Worm (Caenorhabditis elegans): ENCODE measurements around the gene F57B9.8.
A peak's percentile ranks its signal among the peaks of the same experiment; 100 is the strongest.

F57B9.8 gene

ce11 chrIII:6891560-6891959 lies 43.6 kb downstream of the F57B9.8 start, which contains the start of gene K04C2.5:
TSS of gene K04C2.5 (minus strand) at chrIII:6891660.
- TF ChIP-seq scrt-1 (GFP tag; IDR thresholded peaks at IDR 0.05) (no peak), ceh-13 (GFP tag; optimal IDR thresholded peaks at IDR 0.05) (no peak), flt-1 (GFP tag; IDR thresholded peaks at IDR 0.05) (no peak), ama-1 (optimal IDR thresholded peaks at IDR 0.05) (no peak), tbx-11 (GFP tag; IDR thresholded peaks at IDR 0.05) (no peak), B0310.2 (tag; optimal IDR thresholded peaks at IDR 0.05) (no peak), hnd-1 (tag; optimal IDR thresholded peaks at IDR 0.05) (no peak), pes-1 (GFP tag; IDR thresholded peaks at IDR 0.05) (no peak), ets-7 (tag; optimal IDR thresholded peaks at IDR 0.05) (no peak), sea-1 (GFP tag; conservative IDR thresholded peaks at IDR 0.05) (no peak), tbx-37 (GFP tag; conservative IDR thresholded peaks at IDR 0.05) (no peak)

ce11 chrIII:6888999-6889824 lies 45.9 kb downstream of the F57B9.8 start, which contains the start of the genes brd-1 and K04C2.2:
TSS of gene brd-1 (minus strand) at chrIII:6889504.
TSS of gene K04C2.2 (plus strand) at chrIII:6889774.
- TF ChIP-seq aly-1 (tag; optimal IDR thresholded peaks at IDR 0.05) (no peak), ceh-36 (tag; optimal IDR thresholded peaks at IDR 0.05) (no peak), ets-7 (tag; optimal IDR thresholded peaks at IDR 0.05) (no peak), flt-1 (GFP tag; IDR thresholded peaks at IDR 0.05) (no peak), tbx-11 (GFP tag; IDR thresholded peaks at IDR 0.05) (no peak), B0310.2 (tag; optimal IDR thresholded peaks at IDR 0.05) (no peak), ceh-13 (GFP tag; optimal IDR thresholded peaks at IDR 0.05) (no peak), hmg-4 (GFP tag; optimal IDR thresholded peaks at IDR 0.05) (no peak), ama-1 (optimal IDR thresholded peaks at IDR 0.05) (no peak), tbx-37 (GFP tag; conservative IDR thresholded peaks at IDR 0.05) (no peak), hmbx-1 (tag; optimal IDR thresholded peaks at IDR 0.05) (no peak), pes-1 (GFP tag; IDR thresholded peaks at IDR 0.05) (no peak), sea-1 (GFP tag; conservative IDR thresholded peaks at IDR 0.05) (no peak), scrt-1 (GFP tag; IDR thresholded peaks at IDR 0.05) (no peak), F13C5.2 (tag; optimal IDR thresholded peaks at IDR 0.05) (no peak), hnd-1 (tag; optimal IDR thresholded peaks at IDR 0.05) (no peak), tra-4 (tag; optimal IDR thresholded peaks at IDR 0.05) (no peak)

- TF ChIP-seq aly-1 (tag; optimal IDR thresholded peaks at IDR 0.05) (no peak), tbx-37 (GFP tag; conservative IDR thresholded peaks at IDR 0.05) (peak; percentile 36; the same call in 1 of the 2 replicates), hmg-4 (GFP tag; optimal IDR thresholded peaks at IDR 0.05) (no peak), hmbx-1 (tag; optimal IDR thresholded peaks at IDR 0.05) (no peak), flt-1 (GFP tag; IDR thresholded peaks at IDR 0.05) (0 out of 2 replicates have a peak, but pooled peaks have one; percentile 28), pes-1 (GFP tag; IDR thresholded peaks at IDR 0.05) (peak; percentile 43; the same call in 1 of the 2 replicates), F13C5.2 (tag; optimal IDR thresholded peaks at IDR 0.05) (no peak), sea-1 (GFP tag; conservative IDR thresholded peaks at IDR 0.05) (peak; percentile 58; the same call in 1 of the 2 replicates), tbx-11 (GFP tag; IDR thresholded peaks at IDR 0.05) (0 out of 2 replicates have a peak, but pooled peaks have one; percentile 49), ets-7 (tag; optimal IDR thresholded peaks at IDR 0.05) (no peak), ama-1 (optimal IDR thresholded peaks at IDR 0.05) (no peak), scrt-1 (GFP tag; IDR thresholded peaks at IDR 0.05) (peak; percentile 55; the same call in 1 of the 2 replicates)
Observed at ce11 chrIII:6888497-6888896, 46.6 kb downstream of the F57B9.8 start.

ce11 chrIII:6887574-6887973 lies 47.5 kb downstream of the F57B9.8 start:
- TF ChIP-seq aly-1 (tag; optimal IDR thresholded peaks at IDR 0.05) = peak; percentile 82
- TF ChIP-seq ets-7 (tag; optimal IDR thresholded peaks at IDR 0.05) = peak; percentile 53
- peak; percentile 74 for TF ChIP-seq hnd-1 (tag; optimal IDR thresholded peaks at IDR 0.05)
- peak; percentile 84 for TF ChIP-seq hmg-4 (GFP tag; optimal IDR thresholded peaks at IDR 0.05)
- peak; percentile 73 for TF ChIP-seq B0310.2 (tag; optimal IDR thresholded peaks at IDR 0.05)
- TF ChIP-seq ama-1 (optimal IDR thresholded peaks at IDR 0.05) = no peak
- TF ChIP-seq pes-1 (GFP tag; IDR thresholded peaks at IDR 0.05) = peak; percentile 90
- peak; percentile 67 for TF ChIP-seq ceh-13 (GFP tag; optimal IDR thresholded peaks at IDR 0.05)
- TF ChIP-seq F13C5.2 (tag; optimal IDR thresholded peaks at IDR 0.05) = peak; percentile 87
- peak; percentile 87 for TF ChIP-seq flt-1 (GFP tag; IDR thresholded peaks at IDR 0.05)
- peak; percentile 74 for TF ChIP-seq tbx-37 (GFP tag; conservative IDR thresholded peaks at IDR 0.05)
- TF ChIP-seq tra-4 (tag; optimal IDR thresholded peaks at IDR 0.05) = no peak
- peak; percentile 81 for TF ChIP-seq tbx-11 (GFP tag; IDR thresholded peaks at IDR 0.05)
- peak; percentile 81 for TF ChIP-seq ceh-36 (tag; optimal IDR thresholded peaks at IDR 0.05)
- peak; percentile 10 for TF ChIP-seq hmbx-1 (tag; optimal IDR thresholded peaks at IDR 0.05)
- peak; percentile 84 for TF ChIP-seq sea-1 (GFP tag; conservative IDR thresholded peaks at IDR 0.05)
- peak; percentile 86 for TF ChIP-seq scrt-1 (GFP tag; IDR thresholded peaks at IDR 0.05)

- TF ChIP-seq ets-7 (tag; optimal IDR thresholded peaks at IDR 0.05) (no peak), aly-1 (tag; optimal IDR thresholded peaks at IDR 0.05) (no peak), ceh-36 (tag; optimal IDR thresholded peaks at IDR 0.05) (no peak), sea-1 (GFP tag; conservative IDR thresholded peaks at IDR 0.05) (no peak), scrt-1 (GFP tag; IDR thresholded peaks at IDR 0.05) (no peak), hmg-4 (GFP tag; optimal IDR thresholded peaks at IDR 0.05) (no peak), hmbx-1 (tag; optimal IDR thresholded peaks at IDR 0.05) (no peak), tbx-11 (GFP tag; IDR thresholded peaks at IDR 0.05) (no peak), flt-1 (GFP tag; IDR thresholded peaks at IDR 0.05) (no peak), B0310.2 (tag; optimal IDR thresholded peaks at IDR 0.05) (no peak), tbx-37 (GFP tag; conservative IDR thresholded peaks at IDR 0.05) (no peak)
Observed at ce11 chrIII:6885889-6886288, 49.2 kb downstream of the F57B9.8 start.

ce11 chrIII:6884203-6884602 lies 50.9 kb downstream of the F57B9.8 start, which contains the start of gene med-2:
TSS of gene med-2 (plus strand) at chrIII:6884503.
- TF ChIP-seq aly-1 (tag; optimal IDR thresholded peaks at IDR 0.05) (no peak), sea-1 (GFP tag; conservative IDR thresholded peaks at IDR 0.05) (no peak), hmbx-1 (tag; optimal IDR thresholded peaks at IDR 0.05) (no peak), ceh-13 (GFP tag; optimal IDR thresholded peaks at IDR 0.05) (no peak), ama-1 (optimal IDR thresholded peaks at IDR 0.05) (no peak), flt-1 (GFP tag; IDR thresholded peaks at IDR 0.05) (no peak), scrt-1 (GFP tag; IDR thresholded peaks at IDR 0.05) (no peak), hmg-4 (GFP tag; optimal IDR thresholded peaks at IDR 0.05) (no peak), ets-7 (tag; optimal IDR thresholded peaks at IDR 0.05) (no peak), F13C5.2 (tag; optimal IDR thresholded peaks at IDR 0.05) (no peak), tra-4 (tag; optimal IDR thresholded peaks at IDR 0.05) (no peak), pes-1 (GFP tag; IDR thresholded peaks at IDR 0.05) (no peak), hnd-1 (tag; optimal IDR thresholded peaks at IDR 0.05) (no peak), ceh-36 (tag; optimal IDR thresholded peaks at IDR 0.05) (no peak), B0310.2 (tag; optimal IDR thresholded peaks at IDR 0.05) (no peak), tbx-37 (GFP tag; conservative IDR thresholded peaks at IDR 0.05) (no peak), tbx-11 (GFP tag; IDR thresholded peaks at IDR 0.05) (no peak)
